Worm (Caenorhabditis elegans): ENCODE data around the gene nhr-271.

The nhr-271 gene

ce11 chrV:16580424-16580823 is at the start of gene nhr-271:
TSS of gene nhr-271 (minus strand) at chrV:16580524.
- TF ChIP-seq unc-39 (tag; optimal IDR thresholded peaks at IDR 0.05) = no peak
- TF ChIP-seq gmeb-1 (tag; optimal IDR thresholded peaks at IDR 0.05) = no peak
- TF ChIP-seq unc-55 (GFP tag; optimal IDR thresholded peaks at IDR 0.05) = no peak
- no peak for TF ChIP-seq sma-9 (GFP tag; optimal IDR thresholded peaks at IDR 0.05)
- TF ChIP-seq sma-9 (tag; optimal IDR thresholded peaks at IDR 0.05) = no peak
- no peak for TF ChIP-seq sem-4 (tag; optimal IDR thresholded peaks at IDR 0.05)
- TF ChIP-seq nhr-6 (tag; optimal IDR thresholded peaks at IDR 0.05) = no peak
- no peak for TF ChIP-seq Y55F3AM.14 (GFP tag; optimal IDR thresholded peaks at IDR 0.05)
- no peak for TF ChIP-seq blmp-1 (tag; optimal IDR thresholded peaks at IDR 0.05; ENCODE audit: insufficient read depth)

- TF ChIP-seq elt-3 (tag; optimal IDR thresholded peaks at IDR 0.05) (no peak), sma-9 (GFP tag; optimal IDR thresholded peaks at IDR 0.05) (no peak), sma-9 (tag; optimal IDR thresholded peaks at IDR 0.05) (no peak), lsy-2 (tag; optimal IDR thresholded peaks at IDR 0.05) (no peak), nhr-11 (tag; optimal IDR thresholded peaks at IDR 0.05) (no peak), Y55F3AM.14 (GFP tag; optimal IDR thresholded peaks at IDR 0.05) (no peak), ceh-16 (tag; optimal IDR thresholded peaks at IDR 0.05) (no peak), F13H6.1 (tag; optimal IDR thresholded peaks at IDR 0.05) (no peak), lin-11 (tag; optimal IDR thresholded peaks at IDR 0.05) (no peak), fos-1 (tag; optimal IDR thresholded peaks at IDR 0.05) (no peak), mbf-1 (tag; optimal IDR thresholded peaks at IDR 0.05) (no peak), snpc-4 (tag; optimal IDR thresholded peaks at IDR 0.05) (no peak), nhr-77 (tag; optimal IDR thresholded peaks at IDR 0.05) (no peak), gmeb-1 (tag; optimal IDR thresholded peaks at IDR 0.05) (no peak), elt-1 (tag; optimal IDR thresholded peaks at IDR 0.05) (no peak), nhr-237 (tag; optimal IDR thresholded peaks at IDR 0.05) (no peak), skn-1 (tag; optimal IDR thresholded peaks at IDR 0.05) (no peak), unc-39 (tag; optimal IDR thresholded peaks at IDR 0.05) (no peak)
Observed at ce11 chrV:16629600-16629999, 49.3 kb upstream of the nhr-271 start, which contains the start of gene srd-21. TSS of gene srd-21 (plus strand) at chrV:16629900.

- TF ChIP-seq unc-55 (GFP tag; optimal IDR thresholded peaks at IDR 0.05) (no peak), F13H6.1 (tag; optimal IDR thresholded peaks at IDR 0.05) (no peak), gmeb-1 (tag; optimal IDR thresholded peaks at IDR 0.05) (no peak), mdl-1 (tag; optimal IDR thresholded peaks at IDR 0.05) (no peak), zag-1 (tag; optimal IDR thresholded peaks at IDR 0.05) (no peak), elt-1 (tag; optimal IDR thresholded peaks at IDR 0.05) (no peak), sma-9 (GFP tag; optimal IDR thresholded peaks at IDR 0.05) (no peak), sma-9 (tag; optimal IDR thresholded peaks at IDR 0.05) (no peak), lin-13 (GFP tag; optimal IDR thresholded peaks at IDR 0.05) (no peak), ceh-16 (tag; optimal IDR thresholded peaks at IDR 0.05) (no peak), lin-11 (tag; optimal IDR thresholded peaks at IDR 0.05) (no peak), dmd-4 (tag; optimal IDR thresholded peaks at IDR 0.05) (no peak), snpc-4 (tag; optimal IDR thresholded peaks at IDR 0.05) (no peak), lin-39 (tag; optimal IDR thresholded peaks at IDR 0.05) (no peak), Y55F3AM.14 (GFP tag; optimal IDR thresholded peaks at IDR 0.05) (no peak), ztf-4 (tag; optimal IDR thresholded peaks at IDR 0.05) (no peak), ama-1 (optimal IDR thresholded peaks at IDR 0.05) (no peak), alr-1 (tag; optimal IDR thresholded peaks at IDR 0.05) (no peak), ztf-11 (tag; optimal IDR thresholded peaks at IDR 0.05) (no peak), ZK546.5 (tag; optimal IDR thresholded peaks at IDR 0.05) (no peak), nhr-12 (tag; optimal IDR thresholded peaks at IDR 0.05) (no peak)
Observed at ce11 chrV:16628991-16629390, 48.7 kb upstream of the nhr-271 start, which contains the start of gene W06G6.2. TSS of gene W06G6.2 (plus strand) at chrV:16629291.

ce11 chrV:16627962-16628361 is 47.6 kb upstream of the nhr-271 start, which contains the start of gene oac-53:
TSS of gene oac-53 (minus strand) at chrV:16627970.
- TF ChIP-seq C34F6.9 (tag; optimal IDR thresholded peaks at IDR 0.05) = no peak
- TF ChIP-seq lsy-2 (tag; optimal IDR thresholded peaks at IDR 0.05) = no peak
- no peak for TF ChIP-seq skn-1 (tag; optimal IDR thresholded peaks at IDR 0.05)
- peak; percentile 69 for TF ChIP-seq fos-1 (tag; optimal IDR thresholded peaks at IDR 0.05)

ce11 chrV:16622754-16623261 is 42.5 kb upstream of the nhr-271 start, which contains the start of gene Y70C5A.2:
TSS of gene Y70C5A.2 (minus strand) at chrV:16623211.
- TF ChIP-seq Y55F3AM.14 (GFP tag; optimal IDR thresholded peaks at IDR 0.05) = no peak
- no peak for TF ChIP-seq ZK546.5 (tag; optimal IDR thresholded peaks at IDR 0.05)
- TF ChIP-seq lin-11 (tag; optimal IDR thresholded peaks at IDR 0.05) = no peak
- no peak for TF ChIP-seq ceh-82 (tag; optimal IDR thresholded peaks at IDR 0.05)
- no peak for TF ChIP-seq aly-2 (tag; optimal IDR thresholded peaks at IDR 0.05)
- TF ChIP-seq lin-13 (GFP tag; optimal IDR thresholded peaks at IDR 0.05) = no peak
- no peak for TF ChIP-seq sma-9 (GFP tag; optimal IDR thresholded peaks at IDR 0.05)
- TF ChIP-seq sma-9 (tag; optimal IDR thresholded peaks at IDR 0.05) = no peak
- TF ChIP-seq elt-3 (tag; optimal IDR thresholded peaks at IDR 0.05) = no peak
- no peak for TF ChIP-seq nhr-23 (tag; optimal IDR thresholded peaks at IDR 0.05)
- no peak for TF ChIP-seq ceh-16 (tag; optimal IDR thresholded peaks at IDR 0.05)

Data from whole organism, L2 larva.